Worm (Caenorhabditis elegans): Measurements from ENCODE around the gene hsp-60.

hsp-60 gene

DNA sequence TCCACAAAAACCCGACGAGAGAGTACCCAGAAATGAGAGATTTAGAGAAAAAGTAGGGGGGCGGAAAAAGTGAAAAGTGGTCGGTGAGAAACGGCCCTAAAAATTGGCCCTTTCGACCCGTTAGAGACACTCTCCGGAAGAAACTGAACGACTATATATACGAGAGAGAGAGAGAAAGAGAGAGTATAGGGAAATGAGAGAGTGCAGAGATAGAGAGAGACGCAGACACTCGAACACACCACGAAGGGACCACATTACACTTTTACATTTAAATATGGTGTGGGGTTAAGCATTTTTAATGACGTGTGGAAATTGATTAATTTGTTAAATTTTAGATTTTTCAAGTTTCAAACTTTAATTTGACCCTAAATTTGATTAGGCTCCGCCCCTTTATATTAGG is 27.9 kb upstream of the hsp-60 start:
- TF ChIP-seq lin-39 (tag; optimal IDR thresholded peaks at IDR 0.05) (no peak), ama-1 (optimal IDR thresholded peaks at IDR 0.05) (peak; percentile 11), R02D3.7 (tag; optimal IDR thresholded peaks at IDR 0.05) (no peak), Y48G9A.11 (GFP tag; IDR thresholded peaks at IDR 0.05) (no peak), nhr-10 (tag; optimal IDR thresholded peaks at IDR 0.05) (no peak), nhr-11 (tag; optimal IDR thresholded peaks at IDR 0.05) (no peak), aha-1 (tag) (peak; percentile 87), zfp-3 (GFP tag; conservative IDR thresholded peaks at IDR 0.05) (no peak), lsy-2 (tag; optimal IDR thresholded peaks at IDR 0.05) (peak in 1 of 2 experiments; percentile 57), fkh-10 (GFP tag; optimal IDR thresholded peaks at IDR 0.05) (no peak), Y5F2A.4 (GFP tag; optimal IDR thresholded peaks at IDR 0.05) (no peak), fos-1 (tag; optimal IDR thresholded peaks at IDR 0.05) (no peak), lin-13 (GFP tag; optimal IDR thresholded peaks at IDR 0.05) (no peak), mep-1 (tag; optimal IDR thresholded peaks at IDR 0.05) (peak; percentile 28), D1046.2 (GFP tag; IDR thresholded peaks at IDR 0.05) (no peak), ceh-82 (tag; optimal IDR thresholded peaks at IDR 0.05) (no peak), hif-1 (tag; optimal IDR thresholded peaks at IDR 0.05) (no peak), pqm-1 (tag; optimal IDR thresholded peaks at IDR 0.05) (no peak), ctbp-1 (GFP tag; IDR thresholded peaks at IDR 0.05) (0 out of 2 replicates have a peak, but pooled peaks have one; percentile 15), dve-1 (tag; optimal IDR thresholded peaks at IDR 0.05; ENCODE audit: insufficient read depth) (no peak), F26F4.8 (GFP tag; conservative IDR thresholded peaks at IDR 0.05) (no peak), hmg-1.1 (GFP tag; IDR thresholded peaks at IDR 0.05) (peak; percentile 64), set-16 (GFP tag; IDR thresholded peaks at IDR 0.05) (no peak), ceh-32 (tag; optimal IDR thresholded peaks at IDR 0.05; ENCODE audit: poor library complexity) (no peak), lin-1 (GFP tag; IDR thresholded peaks at IDR 0.05) (no peak), daf-19 (GFP tag; conservative IDR thresholded peaks at IDR 0.05) (no peak), dpl-1 (GFP tag; optimal IDR thresholded peaks at IDR 0.05) (peak; percentile 16)

- TF ChIP-seq ZK546.5 (tag; optimal IDR thresholded peaks at IDR 0.05): no peak
- TF ChIP-seq ceh-62 (tag; optimal IDR thresholded peaks at IDR 0.05): no peak
- TF ChIP-seq lin-15B (tag; optimal IDR thresholded peaks at IDR 0.05): no peak
- peak; percentile 62 for TF ChIP-seq vab-7 (GFP tag; IDR thresholded peaks at IDR 0.05)
- TF ChIP-seq lin-29 (GFP tag; IDR thresholded peaks at IDR 0.05): no peak
- peak; percentile 75 for TF ChIP-seq lim-7 (GFP tag; IDR thresholded peaks at IDR 0.05)
- TF ChIP-seq unc-62 (GFP tag; optimal IDR thresholded peaks at IDR 0.05 in 1 of 2): no peak
- TF ChIP-seq unc-62 (tag; optimal IDR thresholded peaks at IDR 0.05): no peak
- no peak for TF ChIP-seq daf-12 (tag; optimal IDR thresholded peaks at IDR 0.05)
- no peak for TF ChIP-seq tag-97 (GFP tag; IDR thresholded peaks at IDR 0.05)
- TF ChIP-seq nhr-102 (tag; optimal IDR thresholded peaks at IDR 0.05): no peak
- TF ChIP-seq hif-1 (tag; optimal IDR thresholded peaks at IDR 0.05): no peak
- no peak for TF ChIP-seq jun-1 (tag; optimal IDR thresholded peaks at IDR 0.05)
- no peak for TF ChIP-seq dmd-9 (GFP tag; IDR thresholded peaks at IDR 0.05)
- peak in 1 of 2 experiments; percentile 35 for TF ChIP-seq daf-16 (GFP tag; optimal IDR thresholded peaks at IDR 0.05)
- TF ChIP-seq daf-16 (tag; optimal IDR thresholded peaks at IDR 0.05): no peak
- no peak; the same call in 1 of the 2 replicates for TF ChIP-seq egl-43 (GFP tag; IDR thresholded peaks at IDR 0.05)
- peak; percentile 75 for TF ChIP-seq lin-38 (GFP tag; IDR thresholded peaks at IDR 0.05)
- no peak for TF ChIP-seq hlh-11 (tag; optimal IDR thresholded peaks at IDR 0.05)
- TF ChIP-seq nhr-237 (tag; optimal IDR thresholded peaks at IDR 0.05): no peak
- TF ChIP-seq ZK337.2 (GFP tag; IDR thresholded peaks at IDR 0.05): no peak
- no peak for TF ChIP-seq mxl-3 (GFP tag; optimal IDR thresholded peaks at IDR 0.05)
- no peak for TF ChIP-seq mdl-1 (tag; optimal IDR thresholded peaks at IDR 0.05)
- no peak for TF ChIP-seq nhr-42 (GFP tag; IDR thresholded peaks at IDR 0.05)
- peak; percentile 46; the same call in 1 of the 2 replicates for TF ChIP-seq Y48G9A.11 (GFP tag; IDR thresholded peaks at IDR 0.05)
- TF ChIP-seq mxl-2 (GFP tag; conservative IDR thresholded peaks at IDR 0.05): no peak
- no peak for TF ChIP-seq aha-1 (tag)
- no peak for TF ChIP-seq gei-8 (GFP tag; optimal IDR thresholded peaks at IDR 0.05)
- peak; percentile 85 for TF ChIP-seq F26F4.8 (GFP tag; conservative IDR thresholded peaks at IDR 0.05)
- TF ChIP-seq ctbp-1 (GFP tag; IDR thresholded peaks at IDR 0.05): 0 out of 2 replicates have a peak, but pooled peaks have one; percentile 42
- no peak for TF ChIP-seq dpl-1 (GFP tag; optimal IDR thresholded peaks at IDR 0.05)
- no peak for TF ChIP-seq dve-1 (tag; optimal IDR thresholded peaks at IDR 0.05; ENCODE audit: insufficient read depth)
- TF ChIP-seq lin-39 (tag; optimal IDR thresholded peaks at IDR 0.05): no peak
Observed at ce11 chrIII:1598927-1599326, 20.6 kb upstream of the hsp-60 start.
